Fruit fly (Drosophila melanogaster): Measurements from ENCODE around the gene r.

Gene r

DNA sequence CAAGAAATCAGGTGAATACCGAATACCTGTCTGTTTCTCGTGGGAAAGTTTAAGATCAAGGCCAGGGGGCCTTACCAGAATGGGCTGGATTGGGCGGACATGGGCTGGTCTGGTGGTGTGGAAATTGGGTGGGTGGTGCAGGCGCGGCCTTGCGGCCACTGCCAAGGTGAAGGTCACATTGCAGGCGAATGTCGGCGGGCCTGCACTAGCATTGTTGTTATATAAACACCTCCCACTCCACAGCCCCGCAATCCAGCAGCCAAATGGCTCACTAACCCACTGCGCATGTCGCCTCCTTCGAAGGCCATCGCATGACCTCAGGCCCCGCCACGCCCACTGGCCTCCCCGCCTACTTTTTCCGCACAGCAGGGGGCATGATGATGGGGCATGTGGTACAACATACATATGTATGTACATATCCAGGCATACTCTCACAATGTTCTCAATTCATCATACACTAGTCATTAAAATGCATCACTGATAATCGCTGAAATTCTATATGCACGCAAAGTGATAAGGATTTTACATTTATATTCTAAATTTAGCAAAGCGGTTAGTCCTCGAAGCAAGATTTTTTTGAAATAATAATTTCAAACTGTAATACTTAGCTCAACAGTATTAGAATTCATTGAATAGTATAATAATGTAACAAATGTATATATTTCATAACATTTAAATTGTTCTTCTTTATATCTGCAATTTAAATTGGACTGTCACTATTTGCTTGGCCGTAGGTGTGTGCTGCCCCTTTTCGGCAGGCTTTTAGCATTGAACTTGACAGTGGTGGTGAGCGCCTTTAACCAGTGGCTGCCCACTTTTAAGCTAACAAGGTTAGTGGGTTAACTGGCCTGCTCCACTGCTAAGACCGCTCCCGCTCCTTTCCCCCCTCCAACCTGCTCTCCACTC, 41.7 kb downstream of the r start (continued):
- TF ChIP-seq ara (GFP tag; IDR thresholded peaks at IDR 0.05) (no peak), PHDP (tag; optimal IDR thresholded peaks at IDR 0.05) (peak; percentile 15), CG2875 (GFP tag; optimal IDR thresholded peaks at IDR 0.05) (no peak), pho (GFP tag; optimal IDR thresholded peaks at IDR 0.05) (no peak), CG1233 (GFP tag; optimal IDR thresholded peaks at IDR 0.05) (no peak), CG4617 (GFP tag; optimal IDR thresholded peaks at IDR 0.05; ENCODE audit: borderline replicate concordance) (no peak), bcd (GFP tag; optimal IDR thresholded peaks at IDR 0.05) (peak; percentile 11), Ssrp (tag; optimal IDR thresholded peaks at IDR 0.05) (no peak), CG32772 (GFP tag; IDR thresholded peaks at IDR 0.05) (no peak), CG11504 (tag; optimal IDR thresholded peaks at IDR 0.05) (peak; percentile 55), lab (GFP tag; optimal IDR thresholded peaks at IDR 0.05) (peak; percentile 17), HmgZ (tag; optimal IDR thresholded peaks at IDR 0.05) (no peak), NFAT (GFP tag; IDR thresholded peaks at IDR 0.05) (no peak), sisA (GFP tag; IDR thresholded peaks at IDR 0.05) (no peak), CG8089 (GFP tag; optimal IDR thresholded peaks at IDR 0.05) (no peak), CG16863 (GFP tag; optimal IDR thresholded peaks at IDR 0.05) (no peak), da (GFP tag; optimal IDR thresholded peaks at IDR 0.05) (no peak), BEAF-32 (GFP tag; optimal IDR thresholded peaks at IDR 0.05) (no peak), rib (GFP tag; IDR thresholded peaks at IDR 0.05) (no peak), dm (GFP tag; optimal IDR thresholded peaks at IDR 0.05) (no peak), ham (GFP tag; IDR thresholded peaks at IDR 0.05) (no peak), gro (GFP tag; optimal IDR thresholded peaks at IDR 0.05) (no peak), Camta (GFP tag; optimal IDR thresholded peaks at IDR 0.05) (no peak), HLHmδ (GFP tag; optimal IDR thresholded peaks at IDR 0.05) (no peak), az2 (GFP tag; optimal IDR thresholded peaks at IDR 0.05) (no peak), CG2889 (GFP tag; IDR thresholded peaks at IDR 0.05) (no peak), croc (GFP tag; conservative IDR thresholded peaks at IDR 0.05) (no peak), sens-2 (GFP tag; IDR thresholded peaks at IDR 0.05) (no peak), CG34376 (GFP tag; optimal IDR thresholded peaks at IDR 0.05) (no peak), CG12659 (GFP tag; optimal IDR thresholded peaks at IDR 0.05) (no peak), Hand (GFP tag; optimal IDR thresholded peaks at IDR 0.05) (peak; percentile 4), slou (GFP tag; optimal IDR thresholded peaks at IDR 0.05) (no peak), nmo (GFP tag; optimal IDR thresholded peaks at IDR 0.05) (peak; percentile 21), Aef1 (GFP tag; IDR thresholded peaks at IDR 0.05) (no peak), CHES-1-like (GFP tag; optimal IDR thresholded peaks at IDR 0.05) (no peak), E2f1 (GFP tag; IDR thresholded peaks at IDR 0.05) (no peak), Hr51 (GFP tag; optimal IDR thresholded peaks at IDR 0.05) (peak in 1 of 2 experiments; percentile 32), Gug (GFP tag; IDR thresholded peaks at IDR 0.05) (no peak), CG6272 (GFP tag; IDR thresholded peaks at IDR 0.05) (no peak), ash1 (GFP tag; optimal IDR thresholded peaks at IDR 0.05) (no peak), Ets65A (GFP tag) (peak; percentile 62), en (GFP tag; optimal IDR thresholded peaks at IDR 0.05) (no peak), run (tag; optimal IDR thresholded peaks at IDR 0.05) (no peak), danr (GFP tag; IDR thresholded peaks at IDR 0.05) (no peak), CG11247 (GFP tag; IDR thresholded peaks at IDR 0.05) (no peak), CG7786 (GFP tag; optimal IDR thresholded peaks at IDR 0.05) (no peak), jigr1 (GFP tag; IDR thresholded peaks at IDR 0.05) (no peak), Side (GFP tag; optimal IDR thresholded peaks at IDR 0.05) (no peak), Jarid2 (GFP tag; optimal IDR thresholded peaks at IDR 0.05) (no peak), CG9727 (GFP tag; optimal IDR thresholded peaks at IDR 0.05) (no peak)
